Worm (Caenorhabditis elegans) whole organism, dauer: ENCODE measurements around the gene fbxb-81.
"Not testable (repeated sequence)": the region's sequence is repeated elsewhere in the genome, so short reads cannot be mapped to it uniquely, and the experiment has no call there.

Experiments used
- unc-62 ChIP-seq: sonication (generic microtip); optimal IDR thresholded peaks from 2 replicates; lab custom pipeline; 2017; ENCODE audit warnings: missing biosample characterization, missing genetic modification reagents, missing genetic modification characterization

Gene fbxb-81

ce11 chrIII:124478-124877 is 16.5 kb downstream of the fbxb-81 start, which contains the start of gene pals-23:
Gene pals-23 (plus strand): TSS chrIII:124778.
- no peak for TF ChIP-seq unc-62

- TF ChIP-seq unc-62: not testable (repeated sequence)
These were observed 19.0 kb downstream of the fbxb-81 start, which contains the start of gene C29F9.12 for ce11 chrIII:121983-122449. Gene C29F9.12 (minus strand): TSS chrIII:122033.

ce11 chrIII:120199-120598 is 20.8 kb downstream of the fbxb-81 start, which contains the start of gene pals-24:
Gene pals-24 (plus strand): TSS chrIII:120435.
- TF ChIP-seq unc-62: no peak

ce11 chrIII:117857-118256 is 23.2 kb downstream of the fbxb-81 start:
- no peak for TF ChIP-seq unc-62

ce11 chrIII:117210-117609 is 23.8 kb downstream of the fbxb-81 start, which contains the start of gene C29F9.5:
Gene C29F9.5 (plus strand): TSS chrIII:117510.
- TF ChIP-seq unc-62: no peak

- TF ChIP-seq unc-62: no peak
These were observed 26.4 kb downstream of the fbxb-81 start, which contains the start of gene C29F9.6 for ce11 chrIII:114603-115002. Gene C29F9.6 (plus strand): TSS chrIII:114903.

- TF ChIP-seq unc-62: not testable (repeated sequence)
These were observed 42.2 kb downstream of the fbxb-81 start, which contains the start of gene C29F9.9 for ce11 chrIII:98822-99221. Gene C29F9.9 (minus strand): TSS chrIII:98922.

ce11 chrIII:97018-97417 is 44.0 kb downstream of the fbxb-81 start, which contains the start of gene C29F9.8:
Gene C29F9.8 (minus strand): TSS chrIII:97118.
- TF ChIP-seq unc-62: not testable (repeated sequence)

- TF ChIP-seq unc-62: no peak
These were observed 44.8 kb downstream of the fbxb-81 start for ce11 chrIII:96196-96595.

ce11 chrIII:94759-95330 is 46.2 kb downstream of the fbxb-81 start, which contains the start of gene pat-4:
Gene pat-4 (minus strand): TSS chrIII:94809.
- no peak for TF ChIP-seq unc-62

- no peak for TF ChIP-seq unc-62
These were observed 48.8 kb downstream of the fbxb-81 start for ce11 chrIII:92247-92646.
